Worm (Caenorhabditis elegans) whole organism, late embryonic: ENCODE data around the gene eif-3.F.

Source experiments
- ahr-1 ChIP-seq: sonication (generic microtip); optimal IDR thresholded peaks from 2 replicates; lab custom pipeline; 2016; ENCODE audit warnings: missing genetic modification characterization, missing compliant biosample characterization
- ama-1 ChIP-seq: fragments of 150-350 bp; optimal IDR thresholded peaks from 2 replicates; lab custom pipeline; 2014
- ets-4 ChIP-seq: sonication (generic microtip); optimal IDR thresholded peaks from 2 replicates; lab custom pipeline; 2016; ENCODE audit warnings: missing genetic modification characterization, missing compliant biosample characterization
- lin-11 ChIP-seq: fragments of 200-800 bp; sonication (Bioruptor generic); optimal IDR thresholded peaks from 2 replicates; lab custom pipeline; 2018; ENCODE audit warnings: mild to moderate bottlenecking, missing genetic modification characterization, missing compliant biosample characterization
- pha-4 ChIP-seq: fragments of 150-350 bp; optimal IDR thresholded peaks from 2 replicates; lab custom pipeline; 2018; ENCODE audit warnings: missing biosample characterization, missing genetic modification reagents, missing genetic modification characterization
- unc-3 ChIP-seq, 2 experiments: fragments of 200-800 bp in 1 of 2; sonication (Bioruptor generic) in 1 of 2; sonication (generic microtip) in 1 of 2; conservative IDR thresholded peaks in 1 of 2; optimal IDR thresholded peaks in 1 of 2; 2 replicates each; pipeline versions ENCODE4 v1.3.6 to Lab custom; 2016 to 2022; ENCODE audit warnings: missing compliant biosample characterization in 2 of 2, missing genetic modification characterization in 2 of 2, missing genetic modification reagents in 1 of 2

DNA sequence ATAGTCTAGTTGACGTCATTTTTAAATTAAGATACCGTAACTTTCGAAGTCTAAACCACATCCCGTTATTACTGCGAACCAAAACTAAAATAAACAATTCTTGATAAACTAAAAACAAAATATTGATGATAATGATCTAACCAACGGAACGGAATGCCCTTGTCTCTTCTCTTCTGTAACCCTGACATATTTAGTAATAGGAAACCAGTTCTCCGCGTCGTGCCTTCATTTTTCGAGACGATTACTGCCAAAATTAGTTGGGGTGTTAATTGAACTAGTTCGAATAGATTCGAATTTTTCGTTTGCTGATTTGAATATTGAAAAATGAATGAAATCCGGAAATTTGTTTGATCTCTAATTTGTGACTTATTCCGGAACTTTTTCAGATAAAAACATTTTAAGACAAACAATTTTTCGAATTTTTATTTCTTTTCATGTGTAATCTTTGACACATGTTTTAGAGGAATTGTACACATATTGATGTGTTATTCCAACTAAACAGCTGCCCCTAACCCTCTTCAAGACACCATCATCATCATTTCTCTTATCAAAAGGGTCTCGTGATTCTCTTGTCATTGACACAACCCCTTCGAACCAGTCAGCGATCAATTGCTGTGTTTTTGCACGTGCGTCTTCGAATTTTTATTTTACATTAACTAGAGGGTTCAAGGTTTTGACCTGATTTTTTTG is 47.6 kb upstream of the eif-3.F start:
- TF ChIP-seq pha-4 (no peak), ets-4 (tag; lab: Kevin White, UChicago) (no peak), lin-11 (tag; lab: Kevin White, UChicago) (no peak), ahr-1 (tag; lab: Kevin White, UChicago) (no peak), unc-3 (GFP tag; conservative IDR thresholded peaks at IDR 0.05; lab: Robert Waterston, UW) (no peak), unc-3 (tag; optimal IDR thresholded peaks at IDR 0.05; lab: Kevin White, UChicago) (no peak), ama-1 (lab: Kevin White, UChicago) (no peak)
